Worm (Caenorhabditis elegans) whole organism, young adult: Measurements from ENCODE around the gene flap-1.

ENCODE experiments used
- B0019.2 ChIP-seq: fragments of 200-800 bp; sonication (Bioruptor generic); conservative IDR thresholded peaks from 2 replicates; pipeline ENCODE4 v1.3.6; 2022; ENCODE audit warnings: missing genetic modification reagents, missing genetic modification characterization, missing compliant biosample characterization
- B0261.1 ChIP-seq: sonication (generic microtip); optimal IDR thresholded peaks from 2 replicates; lab custom pipeline; 2016; ENCODE audit warnings: mild to moderate bottlenecking, missing genetic modification characterization, moderate library complexity, missing compliant biosample characterization
- F22D6.2 ChIP-seq: sonication (generic microtip); optimal IDR thresholded peaks from 2 replicates; lab custom pipeline; 2016; ENCODE audit warnings: mild to moderate bottlenecking, missing genetic modification characterization, missing compliant biosample characterization
- F23B12.7 ChIP-seq: sonication (generic microtip); optimal IDR thresholded peaks from 2 replicates; lab custom pipeline; 2017; ENCODE audit warnings: missing genetic modification characterization, mild to moderate bottlenecking, missing compliant biosample characterization, antibody characterized with exemption, moderate library complexity; ENCODE audit not compliant: insufficient read depth
- F33H1.4 ChIP-seq: fragments of 200-800 bp; sonication (Bioruptor generic); IDR thresholded peaks from 2 replicates; pipeline ENCODE4 v1.3.6; 2022; ENCODE audit warnings: missing genetic modification reagents, missing genetic modification characterization, missing compliant biosample characterization
- F37B4.10 ChIP-seq: fragments of 200-800 bp; sonication (Bioruptor generic); IDR thresholded peaks from 2 replicates; pipeline ENCODE4 v1.3.6; 2022; ENCODE audit warnings: missing genetic modification characterization, missing compliant biosample characterization
- F49E8.2 ChIP-seq: sonication (generic microtip); optimal IDR thresholded peaks from 3 replicates; lab custom pipeline; 2017; ENCODE audit warnings: missing genetic modification characterization, mild to moderate bottlenecking, missing compliant biosample characterization, antibody characterized with exemption, moderate library complexity; ENCODE audit not compliant: insufficient read depth
- F52B5.7 ChIP-seq: sonication (generic microtip); optimal IDR thresholded peaks from 2 replicates; lab custom pipeline; 2016; ENCODE audit warnings: mild to moderate bottlenecking, missing genetic modification characterization, missing compliant biosample characterization
- F55B11.4 ChIP-seq: sonication (generic microtip); optimal IDR thresholded peaks from 2 replicates; lab custom pipeline; 2016; ENCODE audit warnings: missing compliant biosample characterization, missing genetic modification characterization, borderline replicate concordance; ENCODE audit not compliant: insufficient read depth
- Y53F4B.3 ChIP-seq: fragments of 200-800 bp; sonication (Bioruptor generic); IDR thresholded peaks from 2 replicates; pipeline ENCODE4 v1.3.6; 2022; ENCODE audit warnings: missing genetic modification reagents, missing genetic modification characterization, missing compliant biosample characterization
- Y53G8AR.9 ChIP-seq: fragments of 200-800 bp; sonication (Bioruptor generic); conservative IDR thresholded peaks from 2 replicates; pipeline ENCODE4 v1.3.6; 2022; ENCODE audit warnings: missing genetic modification reagents, missing genetic modification characterization, missing compliant biosample characterization
- Y79H2A.3 ChIP-seq: fragments of 200-800 bp; sonication (Bioruptor generic); conservative IDR thresholded peaks from 2 replicates; pipeline ENCODE4 v1.3.6; 2022; ENCODE audit warnings: missing genetic modification reagents, missing genetic modification characterization, missing compliant biosample characterization
- Y95B8A.8 ChIP-seq: fragments of 200-800 bp; sonication (Bioruptor generic); IDR thresholded peaks from 2 replicates; pipeline ENCODE4 v1.3.6; 2022; ENCODE audit warnings: missing genetic modification reagents, missing genetic modification characterization, missing compliant biosample characterization
- ZK185.1 ChIP-seq: sonication (generic microtip); optimal IDR thresholded peaks from 2 replicates; lab custom pipeline; 2016; ENCODE audit warnings: mild to moderate bottlenecking, missing genetic modification characterization, missing compliant biosample characterization; ENCODE audit not compliant: poor library complexity, severe bottlenecking
- ama-1 ChIP-seq, 3 experiments: fragments of 150-350 bp in 1 of 3; sonication (generic microtip) in 2 of 3; optimal IDR thresholded peaks; 2 replicates each; lab custom pipeline; 2014 to 2018; ENCODE audit warnings: missing biosample characterization in 2 of 3, missing genetic modification characterization in 2 of 3, missing genetic modification reagents in 2 of 3
- aptf-3 ChIP-seq: fragments of 200-800 bp; sonication (Bioruptor generic); IDR thresholded peaks from 2 replicates; pipeline ENCODE4 v1.3.6; 2022; ENCODE audit warnings: missing genetic modification characterization, missing compliant biosample characterization
- athp-1 ChIP-seq: sonication (generic microtip); optimal IDR thresholded peaks from 2 replicates; lab custom pipeline; 2017; ENCODE audit warnings: mild to moderate bottlenecking, missing genetic modification characterization, missing compliant biosample characterization
- attf-3 ChIP-seq: fragments of 200-800 bp; sonication (Bioruptor generic); conservative IDR thresholded peaks from 2 replicates; pipeline ENCODE4 v1.3.6; 2022; ENCODE audit warnings: missing genetic modification reagents, missing genetic modification characterization, missing compliant biosample characterization
- bed-1 ChIP-seq: fragments of 200-800 bp; sonication (Bioruptor generic); IDR thresholded peaks from 2 replicates; pipeline ENCODE4 v1.3.6; 2022; ENCODE audit warnings: missing genetic modification reagents, missing genetic modification characterization, missing compliant biosample characterization
- bed-2 ChIP-seq: fragments of 200-800 bp; sonication (Bioruptor generic); IDR thresholded peaks from 2 replicates; pipeline ENCODE4 v1.3.6; 2022; ENCODE audit warnings: missing genetic modification reagents, missing genetic modification characterization, missing compliant biosample characterization
- cebp-1 ChIP-seq, 2 experiments: fragments of 200-800 bp in 1 of 2; sonication (Bioruptor generic) in 1 of 2; sonication (generic microtip) in 1 of 2; IDR thresholded peaks in 1 of 2; optimal IDR thresholded peaks in 1 of 2; 2 replicates each; pipeline versions ENCODE4 v1.3.6 to Lab custom; 2017 to 2022; ENCODE audit warnings: missing compliant biosample characterization in 2 of 2, missing genetic modification characterization in 2 of 2, mild to moderate bottlenecking in 1 of 2, missing genetic modification reagents in 1 of 2, moderate library complexity in 1 of 2
- ceh-27 ChIP-seq: fragments of 200-800 bp; sonication (Bioruptor generic); optimal IDR thresholded peaks from 2 replicates; lab custom pipeline; 2018; ENCODE audit warnings: mild to moderate bottlenecking, missing genetic modification characterization, moderate library complexity, missing compliant biosample characterization
- ceh-40 ChIP-seq: fragments of 200-800 bp; sonication (Bioruptor generic); IDR thresholded peaks from 2 replicates; pipeline ENCODE4 v1.3.6; 2022; ENCODE audit warnings: missing genetic modification characterization, missing compliant biosample characterization
- ceh-91 ChIP-seq: fragments of 200-800 bp; sonication (Bioruptor generic); IDR thresholded peaks from 2 replicates; pipeline ENCODE4 v1.3.6; 2022; ENCODE audit warnings: missing genetic modification reagents, missing genetic modification characterization, missing compliant biosample characterization
- dpl-1 ChIP-seq: fragments of 150-350 bp; optimal IDR thresholded peaks from 2 replicates; lab custom pipeline; 2014; ENCODE audit warnings: missing biosample characterization, missing genetic modification reagents, missing genetic modification characterization
- efl-1 ChIP-seq: fragments of 150-350 bp; optimal IDR thresholded peaks from 2 replicates; lab custom pipeline; 2014; ENCODE audit warnings: missing biosample characterization, missing genetic modification reagents, missing genetic modification characterization
- egrh-3 ChIP-seq: fragments of 200-800 bp; sonication (Bioruptor generic); IDR thresholded peaks from 2 replicates; pipeline ENCODE4 v1.3.6; 2022; ENCODE audit warnings: missing genetic modification reagents, missing genetic modification characterization, missing compliant biosample characterization
- fkh-3 ChIP-seq: sonication (generic microtip); optimal IDR thresholded peaks from 2 replicates; lab custom pipeline; 2016; ENCODE audit warnings: mild to moderate bottlenecking, missing genetic modification characterization, missing compliant biosample characterization
- him-1 ChIP-seq: sonication (generic microtip); optimal IDR thresholded peaks from 2 replicates; lab custom pipeline; 2016; ENCODE audit warnings: missing genotype, missing genetic modification reagents, missing genetic modification characterization, missing compliant biosample characterization
- hsf-1 ChIP-seq: fragments of 200-800 bp; sonication (Bioruptor generic); IDR thresholded peaks from 2 replicates; pipeline ENCODE4 v1.3.6; 2022; ENCODE audit warnings: missing genetic modification reagents, missing genetic modification characterization, missing compliant biosample characterization
- lin-26 ChIP-seq: fragments of 200-800 bp; sonication (Bioruptor generic); IDR thresholded peaks from 2 replicates; pipeline ENCODE4 v1.3.6; 2022; ENCODE audit warnings: missing genetic modification reagents, missing genetic modification characterization, missing compliant biosample characterization
- lin-35 ChIP-seq, 3 experiments: fragments of 150-350 bp in 2 of 3; sonication (generic microtip) in 1 of 3; optimal IDR thresholded peaks; 2 replicates each; lab custom pipeline; 2014 to 2018; ENCODE audit warnings: missing biosample characterization in 3 of 3, missing genetic modification characterization in 3 of 3, missing genetic modification reagents in 3 of 3
- madf-3 ChIP-seq: fragments of 200-800 bp; sonication (Bioruptor generic); IDR thresholded peaks from 2 replicates; pipeline ENCODE4 v1.3.6; 2022; ENCODE audit warnings: missing genetic modification reagents, missing genetic modification characterization, missing compliant biosample characterization
- madf-6 ChIP-seq: fragments of 200-800 bp; sonication (Bioruptor generic); IDR thresholded peaks from 2 replicates; pipeline ENCODE4 v1.3.6; 2022; ENCODE audit warnings: missing genetic modification reagents, missing genetic modification characterization, missing compliant biosample characterization
- mel-28 ChIP-seq: sonication (generic microtip); optimal IDR thresholded peaks from 2 replicates; lab custom pipeline; 2016; ENCODE audit warnings: borderline replicate concordance, mild to moderate bottlenecking, missing genetic modification characterization, missing compliant biosample characterization
- mxl-1 ChIP-seq: sonication (generic microtip); optimal IDR thresholded peaks from 2 replicates; lab custom pipeline; 2016; ENCODE audit warnings: missing genetic modification characterization, missing compliant biosample characterization
- nfyb-1 ChIP-seq: fragments of 200-800 bp; sonication (Bioruptor generic); IDR thresholded peaks from 2 replicates; pipeline ENCODE4 v1.3.6; 2022; ENCODE audit warnings: missing genetic modification reagents, missing genetic modification characterization, missing compliant biosample characterization
- pbrm-1 ChIP-seq: fragments of 200-800 bp; sonication (Bioruptor generic); IDR thresholded peaks from 2 replicates; pipeline ENCODE4 v1.3.6; 2022; ENCODE audit warnings: missing genetic modification reagents, missing genetic modification characterization, missing compliant biosample characterization
- rec-8 ChIP-seq, 2 experiments: sonication (generic microtip); optimal IDR thresholded peaks; 2 replicates each; lab custom pipeline; 2016; ENCODE audit warnings: mild to moderate bottlenecking in 2 of 2, missing genetic modification characterization in 2 of 2, missing genetic modification reagents in 2 of 2, missing genotype in 2 of 2, missing biosample characterization in 1 of 2, missing compliant biosample characterization in 1 of 2, moderate library complexity in 1 of 2
- sdz-38 ChIP-seq: sonication (generic microtip); optimal IDR thresholded peaks from 2 replicates; lab custom pipeline; 2016; ENCODE audit warnings: missing genotype, missing genetic modification characterization, missing compliant biosample characterization
- somi-1 ChIP-seq: fragments of 200-800 bp; sonication (Bioruptor generic); optimal IDR thresholded peaks from 2 replicates; lab custom pipeline; 2018; ENCODE audit warnings: mild to moderate bottlenecking, missing genetic modification characterization, missing compliant biosample characterization
- tbp1 ChIP-seq: fragments of 200-800 bp; sonication (Bioruptor generic); optimal IDR thresholded peaks from 2 replicates; lab custom pipeline; 2018; ENCODE audit warnings: mild to moderate bottlenecking, missing genetic modification characterization, missing compliant biosample characterization
- tbx-9 ChIP-seq: sonication (generic microtip); optimal IDR thresholded peaks from 2 replicates; lab custom pipeline; 2016; ENCODE audit warnings: borderline replicate concordance, missing genetic modification characterization, inconsistent platforms, missing compliant biosample characterization
- unc-62 ChIP-seq: fragments of 150-350 bp; optimal IDR thresholded peaks from 2 replicates; lab custom pipeline; 2014; ENCODE audit warnings: missing biosample characterization, missing genetic modification reagents, missing genetic modification characterization
- zfh-2 ChIP-seq: fragments of 200-800 bp; sonication (Bioruptor generic); conservative IDR thresholded peaks from 2 replicates; pipeline ENCODE4 v1.3.6; 2022; ENCODE audit warnings: missing genetic modification reagents, missing genetic modification characterization, missing compliant biosample characterization
- ztf-22 ChIP-seq: fragments of 200-800 bp; sonication (Bioruptor generic); optimal IDR thresholded peaks from 2 replicates; lab custom pipeline; 2018; ENCODE audit warnings: mild to moderate bottlenecking, missing genetic modification characterization, moderate library complexity, missing compliant biosample characterization
- ztf-3 ChIP-seq: fragments of 200-800 bp; sonication (Bioruptor generic); optimal IDR thresholded peaks from 2 replicates; lab custom pipeline; 2018; ENCODE audit warnings: mild to moderate bottlenecking, missing genetic modification characterization, missing compliant biosample characterization
- ztf-6 ChIP-seq: fragments of 200-800 bp; sonication (Bioruptor generic); IDR thresholded peaks from 2 replicates; pipeline ENCODE4 v1.3.6; 2022; ENCODE audit warnings: missing genetic modification reagents, missing genetic modification characterization, missing compliant biosample characterization

The flap-1 gene

DNA sequence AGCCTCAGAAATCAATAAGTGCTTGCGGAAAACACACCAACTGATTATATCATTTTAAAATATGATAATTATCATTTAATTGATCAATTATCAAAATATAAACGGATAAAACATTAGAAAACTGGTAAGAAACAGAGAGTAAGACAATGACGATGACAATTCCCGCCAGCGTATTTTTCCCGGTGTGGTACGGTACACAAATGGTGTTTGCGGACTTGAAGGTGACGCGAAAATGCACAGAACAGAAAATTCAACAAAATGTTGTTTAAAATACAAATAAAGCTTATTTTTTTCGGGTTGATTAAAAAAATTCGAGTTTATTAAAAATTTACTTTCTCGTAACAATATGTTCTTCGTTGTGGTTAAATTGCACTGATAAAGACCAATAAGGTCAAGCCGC lies 32.5 kb upstream of the flap-1 start (continued):
- TF ChIP-seq F49E8.2 (tag; lab: Kevin White, UChicago) (peak; percentile 13), madf-3 (GFP tag; lab: Robert Waterston, UW) (peak; percentile 77), nfyb-1 (GFP tag; lab: Robert Waterston, UW) (no peak), mxl-1 (tag; lab: Kevin White, UChicago) (no peak), sdz-38 (tag; lab: Kevin White, UChicago) (no peak), Y53F4B.3 (GFP tag; lab: Robert Waterston, UW) (no peak), aptf-3 (GFP tag; lab: Robert Waterston, UW) (no peak), F37B4.10 (no peak), lin-35 (GFP tag; optimal IDR thresholded peaks at IDR 0.05; lab: Kevin White, UChicago) (peak in 1 of 3 experiments; percentile 51), fkh-3 (no peak), F52B5.7 (no peak), tbp1 (GFP tag; lab: Kevin White, UChicago) (peak; percentile 19), athp-1 (no peak), Y95B8A.8 (GFP tag; lab: Robert Waterston, UW) (0 out of 2 replicates have a peak, but pooled peaks have one; percentile 7), bed-1 (GFP tag; lab: Robert Waterston, UW) (no peak), cebp-1 (GFP tag; IDR thresholded peaks at IDR 0.05; lab: Robert Waterston, UW) (no peak), cebp-1 (tag; optimal IDR thresholded peaks at IDR 0.05; lab: Kevin White, UChicago) (peak; percentile 17), mel-28 (tag; lab: Kevin White, UChicago) (no peak), unc-62 (GFP tag; lab: Kevin White, UChicago) (no peak), ceh-27 (no peak), ceh-40 (GFP tag; lab: Robert Waterston, UW) (no peak), him-1 (peak; percentile 86), ztf-22 (GFP tag; lab: Kevin White, UChicago) (no peak), ama-1 (optimal IDR thresholded peaks at IDR 0.05; lab: Kevin White, UChicago) (no peak), ama-1 (GFP tag; optimal IDR thresholded peaks at IDR 0.05; lab: Kevin White, UChicago) (no peak), lin-26 (GFP tag; lab: Robert Waterston, UW) (no peak), rec-8 (tag; optimal IDR thresholded peaks at IDR 0.05; lab: Kevin White, UChicago) (no peak), F22D6.2 (tag; lab: Kevin White, UChicago) (no peak), zfh-2 (GFP tag; lab: Robert Waterston, UW) (no peak), ZK185.1 (tag; lab: Kevin White, UChicago) (no peak), hsf-1 (GFP tag; lab: Robert Waterston, UW) (no peak), B0019.2 (GFP tag; lab: Robert Waterston, UW) (0 out of 2 replicates have a peak, but pooled peaks have one; percentile 5), bed-2 (no peak), efl-1 (GFP tag; lab: Kevin White, UChicago) (peak; percentile 98), F23B12.7 (tag; lab: Kevin White, UChicago) (peak; percentile 63), F55B11.4 (tag; lab: Kevin White, UChicago) (no peak), madf-6 (GFP tag; lab: Robert Waterston, UW) (peak; percentile 95), ztf-6 (GFP tag; lab: Robert Waterston, UW) (no peak), F33H1.4 (peak; percentile 72), attf-3 (GFP tag; lab: Robert Waterston, UW) (peak; percentile 71), tbx-9 (tag; lab: Kevin White, UChicago) (no peak), somi-1 (GFP tag; lab: Kevin White, UChicago) (no peak), egrh-3 (GFP tag; lab: Robert Waterston, UW) (no peak), B0261.1 (tag; lab: Kevin White, UChicago) (no peak), Y53G8AR.9 (GFP tag; lab: Robert Waterston, UW) (no peak), Y79H2A.3 (GFP tag; lab: Robert Waterston, UW) (no peak), ceh-91 (GFP tag; lab: Robert Waterston, UW) (peak; percentile 82), pbrm-1 (GFP tag; lab: Robert Waterston, UW) (no peak), ztf-3 (GFP tag; lab: Kevin White, UChicago) (no peak), dpl-1 (GFP tag; lab: Kevin White, UChicago) (peak; percentile 92)
